Worm (Caenorhabditis elegans) whole organism, midembryonic: ENCODE results near the gene F55C9.14.

Experiments
- T22C8.4 ChIP-seq: fragments of 200-800 bp; sonication (Bioruptor generic); IDR thresholded peaks from 2 replicates; pipeline ENCODE4 v1.3.6; 2022; ENCODE audit warnings: missing genetic modification characterization, missing compliant biosample characterization
- cog-1 ChIP-seq: sonication (generic microtip); optimal IDR thresholded peaks from 2 replicates; lab custom pipeline; 2016; ENCODE audit warnings: missing genetic modification characterization, missing compliant biosample characterization
- flt-1 ChIP-seq: fragments of 200-800 bp; sonication (Bioruptor generic); IDR thresholded peaks from 2 replicates; pipeline ENCODE4 v1.3.6; 2022; ENCODE audit warnings: missing genetic modification characterization, missing compliant biosample characterization
- klf-2 ChIP-seq: fragments of 200-800 bp; sonication (Bioruptor generic); conservative IDR thresholded peaks from 2 replicates; pipeline ENCODE4 v1.3.6; 2022; ENCODE audit warnings: missing genetic modification reagents, missing genetic modification characterization, missing compliant biosample characterization
- med-1 ChIP-seq: sonication (generic microtip); optimal IDR thresholded peaks from 2 replicates; lab custom pipeline; 2017; ENCODE audit warnings: missing genetic modification characterization, mild to moderate bottlenecking, missing compliant biosample characterization, antibody characterized with exemption, missing genetic modification reagents; ENCODE audit not compliant: insufficient read depth
- ref-1 ChIP-seq: fragments of 200-800 bp; sonication (Bioruptor generic); conservative IDR thresholded peaks from 2 replicates; pipeline ENCODE4 v1.3.6; 2022; ENCODE audit warnings: missing genetic modification reagents, missing genetic modification characterization, missing compliant biosample characterization
- tab-1 ChIP-seq: fragments of 200-800 bp; sonication (Bioruptor generic); IDR thresholded peaks from 2 replicates; pipeline ENCODE4 v1.3.6; 2022; ENCODE audit warnings: missing genetic modification characterization, missing compliant biosample characterization
- ztf-23 ChIP-seq: fragments of 200-800 bp; sonication (Bioruptor generic); IDR thresholded peaks from 2 replicates; pipeline ENCODE4 v1.3.6; 2022; ENCODE audit warnings: missing genetic modification reagents, missing genetic modification characterization, missing compliant biosample characterization

- TF ChIP-seq ztf-23 (GFP tag; lab: Robert Waterston, UW), result no peak
- no peak for TF ChIP-seq med-1 (GFP tag; lab: Kevin White, UChicago)
- no peak for TF ChIP-seq flt-1 (GFP tag; lab: Robert Waterston, UW)
- no peak for TF ChIP-seq ref-1 (GFP tag; lab: Robert Waterston, UW)
- no peak for TF ChIP-seq klf-2 (GFP tag; lab: Robert Waterston, UW)
- no peak for TF ChIP-seq cog-1 (tag; lab: Kevin White, UChicago)
- no peak for TF ChIP-seq T22C8.4 (GFP tag; lab: Robert Waterston, UW)
- TF ChIP-seq tab-1, result no peak
These were observed 38.7 kb upstream of the F55C9.14 start for ce11 chrV:19260686-19261085.
